Worm (Caenorhabditis elegans) whole organism, young adult: ENCODE results near the gene dmsr-8.

Experiments used
- K12H6.12 ChIP-seq: fragments of 200-800 bp; sonication (Bioruptor generic); optimal IDR thresholded peaks from 2 replicates; lab custom pipeline; 2018; ENCODE audit warnings: mild to moderate bottlenecking, missing genetic modification characterization, missing compliant biosample characterization
- attf-6 ChIP-seq: fragments of 200-800 bp; sonication (Bioruptor generic); IDR thresholded peaks from 2 replicates; pipeline ENCODE4 v1.3.6; 2022; ENCODE audit warnings: missing genetic modification reagents, missing genetic modification characterization, missing compliant biosample characterization
- cebp-2 ChIP-seq: fragments of 200-800 bp; sonication (Bioruptor generic); IDR thresholded peaks from 2 replicates; pipeline ENCODE4 v1.3.6; 2022; ENCODE audit warnings: missing genetic modification characterization, missing compliant biosample characterization
- efl-1 ChIP-seq: fragments of 150-350 bp; optimal IDR thresholded peaks from 2 replicates; lab custom pipeline; 2014; ENCODE audit warnings: missing biosample characterization, missing genetic modification reagents, missing genetic modification characterization
- hlh-26 ChIP-seq: fragments of 200-800 bp; sonication (Bioruptor generic); conservative IDR thresholded peaks from 2 replicates; pipeline ENCODE4 v1.3.6; 2022; ENCODE audit warnings: missing genetic modification reagents, missing genetic modification characterization, missing compliant biosample characterization
- hmg-20 ChIP-seq: fragments of 200-800 bp; sonication (Bioruptor generic); IDR thresholded peaks from 2 replicates; pipeline ENCODE4 v1.3.6; 2022; ENCODE audit warnings: missing genetic modification reagents, missing genetic modification characterization, missing compliant biosample characterization
- zim-3 ChIP-seq: sonication (generic microtip); optimal IDR thresholded peaks from 2 replicates; lab custom pipeline; 2017; ENCODE audit warnings: mild to moderate bottlenecking, missing genetic modification characterization, moderate library complexity, missing compliant biosample characterization

DNA sequence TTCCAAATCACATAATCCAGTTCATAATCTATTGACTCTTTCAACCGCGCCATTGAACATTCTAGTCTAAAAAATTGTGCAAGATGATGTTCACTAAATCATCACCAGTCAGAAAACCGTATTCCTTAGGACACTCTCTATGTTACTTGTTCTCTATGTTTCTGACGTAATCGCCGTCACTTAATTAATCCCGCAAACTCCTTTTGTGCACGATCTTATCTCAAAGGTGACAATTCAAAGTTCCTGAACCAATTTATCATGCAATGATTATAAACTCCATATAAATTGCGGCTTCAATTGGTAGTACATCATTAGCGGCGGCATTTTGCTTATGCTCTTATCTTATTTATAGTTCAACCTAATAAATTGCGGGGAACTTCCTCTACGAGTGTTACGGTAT is 48.6 kb upstream of the dmsr-8 start:
- TF ChIP-seq K12H6.12 (tag; lab: Kevin White, UChicago) (no peak), attf-6 (GFP tag; lab: Robert Waterston, UW) (no peak), hlh-26 (GFP tag; lab: Robert Waterston, UW) (no peak), efl-1 (GFP tag; lab: Kevin White, UChicago) (no peak), cebp-2 (GFP tag; lab: Robert Waterston, UW) (no peak), zim-3 (tag; lab: Kevin White, UChicago) (no peak), hmg-20 (GFP tag; lab: Robert Waterston, UW) (no peak)
